Fruit fly (Drosophila melanogaster): Measurements from ENCODE around the gene CG8945.

Gene CG8945

dm6 chrX:17129733-17130466 is 42.4 kb upstream of the CG8945 start (continued):
- TF ChIP-seq CG17568 (GFP tag; optimal IDR thresholded peaks at IDR 0.05) (peak; percentile 57), CG7786 (GFP tag; optimal IDR thresholded peaks at IDR 0.05) (no peak), CG11695 (GFP tag; IDR thresholded peaks at IDR 0.05) (peak; percentile 85), scrt (GFP tag; optimal IDR thresholded peaks at IDR 0.05) (peak; percentile 74), CG16863 (GFP tag; optimal IDR thresholded peaks at IDR 0.05) (peak; percentile 6), H15 (GFP tag; IDR thresholded peaks at IDR 0.05) (peak; percentile 62; the same call in 1 of the 3 replicates), Hmr (GFP tag; optimal IDR thresholded peaks at IDR 0.05) (peak; percentile 87), Fer3 (tag; optimal IDR thresholded peaks at IDR 0.05) (peak; percentile 84), CG1024 (GFP tag; IDR thresholded peaks at IDR 0.05) (peak; percentile 62), CG12942 (GFP tag; optimal IDR thresholded peaks at IDR 0.05) (peak; percentile 53), CG6683 (GFP tag; optimal IDR thresholded peaks at IDR 0.05) (peak; percentile 78), YL-1 (GFP tag; optimal IDR thresholded peaks at IDR 0.05) (peak; percentile 46), CG17912 (GFP tag; optimal IDR thresholded peaks at IDR 0.05) (no peak), CG13287 (GFP tag; IDR thresholded peaks at IDR 0.05; ENCODE audit: partially characterized antibody) (no peak), CTCF (GFP tag; optimal IDR thresholded peaks at IDR 0.05) (no peak), gcm (GFP tag; optimal IDR thresholded peaks at IDR 0.05) (peak; percentile 75), Dll (GFP tag; IDR thresholded peaks at IDR 0.05; ENCODE audit: partially characterized antibody) (no peak), CG13775 (GFP tag; optimal IDR thresholded peaks at IDR 0.05) (peak; percentile 56), Doc2 (GFP tag; IDR thresholded peaks at IDR 0.05) (no peak), Pdp1 (GFP tag; optimal IDR thresholded peaks at IDR 0.05) (peak in 1 of 2 experiments; percentile 45), nom (GFP tag; optimal IDR thresholded peaks at IDR 0.05) (no peak), row (GFP tag; IDR thresholded peaks at IDR 0.05) (peak; percentile 90), CG18262 (tag; optimal IDR thresholded peaks at IDR 0.05) (peak; percentile 87), gce (GFP tag; IDR thresholded peaks at IDR 0.05) (no peak; the same call in 2 of the 3 replicates), CG6791 (GFP tag; IDR thresholded peaks at IDR 0.05; ENCODE audit: partially characterized antibody) (no peak), tin (GFP tag; optimal IDR thresholded peaks at IDR 0.05) (peak; percentile 33), CG8281 (tag; optimal IDR thresholded peaks at IDR 0.05) (peak; percentile 61), trem (tag; optimal IDR thresholded peaks at IDR 0.05) (peak; percentile 65), HmgZ (tag; optimal IDR thresholded peaks at IDR 0.05) (peak; percentile 56), CG3065 (GFP tag; optimal IDR thresholded peaks at IDR 0.05) (peak; percentile 22), fd102C (GFP tag; optimal IDR thresholded peaks at IDR 0.05) (peak; percentile 6), CG32772 (GFP tag; IDR thresholded peaks at IDR 0.05) (peak; percentile 72), Gsc (GFP tag; IDR thresholded peaks at IDR 0.05) (no peak), kni (GFP tag; optimal IDR thresholded peaks at IDR 0.05) (no peak), bowl (GFP tag; IDR thresholded peaks at IDR 0.05) (0 out of 2 replicates have a peak, but pooled peaks have one; percentile 36), crol (GFP tag; IDR thresholded peaks at IDR 0.05) (no peak), CG2199 (GFP tag; IDR thresholded peaks at IDR 0.05) (0 out of 3 replicates have a peak, but pooled peaks have one; percentile 54), slp2 (GFP tag; optimal IDR thresholded peaks at IDR 0.05) (no peak), CG4404 (GFP tag; IDR thresholded peaks at IDR 0.05) (peak; percentile 48; the same call in 1 of the 2 replicates), tio (GFP tag; optimal IDR thresholded peaks at IDR 0.05) (peak; percentile 56), Dad (GFP tag; optimal IDR thresholded peaks at IDR 0.05) (no peak), CG4424 (GFP tag; optimal IDR thresholded peaks at IDR 0.05) (peak; percentile 68), gt (GFP tag; IDR thresholded peaks at IDR 0.05) (no peak), CG11696 (GFP tag; IDR thresholded peaks at IDR 0.05) (no peak), bab2 (GFP tag; optimal IDR thresholded peaks at IDR 0.05) (peak; percentile 17), nau (GFP tag; optimal IDR thresholded peaks at IDR 0.05) (peak; percentile 56), btn (GFP tag; optimal IDR thresholded peaks at IDR 0.05) (no peak), sisA (GFP tag; IDR thresholded peaks at IDR 0.05) (peak; percentile 75), CG12659 (GFP tag; optimal IDR thresholded peaks at IDR 0.05) (peak; percentile 83), sr (GFP tag; IDR thresholded peaks at IDR 0.05) (no peak)
